Worm (Caenorhabditis elegans) whole organism, late embryonic: ENCODE measurements around the gene K07B1.4.

Source experiments
- ceh-19 ChIP-seq: fragments of 200-800 bp; sonication (Bioruptor generic); optimal IDR thresholded peaks from 2 replicates; lab custom pipeline; 2018; ENCODE audit warnings: mild to moderate bottlenecking, missing genetic modification characterization, missing compliant biosample characterization
- ceh-22 ChIP-seq: sonication (generic microtip); optimal IDR thresholded peaks from 2 replicates; lab custom pipeline; 2017; ENCODE audit warnings: missing biosample characterization, missing genetic modification characterization
- ets-4 ChIP-seq: sonication (generic microtip); optimal IDR thresholded peaks from 2 replicates; lab custom pipeline; 2016; ENCODE audit warnings: missing genetic modification characterization, missing compliant biosample characterization
- fkh-10 ChIP-seq: fragments of 150-350 bp; optimal IDR thresholded peaks from 2 replicates; lab custom pipeline; 2014; ENCODE audit warnings: missing biosample characterization, missing genetic modification reagents, missing genetic modification characterization
- hlh-6 ChIP-seq: sonication (generic microtip); optimal IDR thresholded peaks from 2 replicates; lab custom pipeline; 2016; ENCODE audit warnings: missing genotype, missing genetic modification characterization, missing compliant biosample characterization
- lin-11 ChIP-seq: fragments of 200-800 bp; sonication (Bioruptor generic); optimal IDR thresholded peaks from 2 replicates; lab custom pipeline; 2018; ENCODE audit warnings: mild to moderate bottlenecking, missing genetic modification characterization, missing compliant biosample characterization
- madf-2 ChIP-seq: sonication (generic microtip); optimal IDR thresholded peaks from 2 replicates; lab custom pipeline; 2017; ENCODE audit warnings: missing genetic modification characterization, missing compliant biosample characterization
- nfya-1 ChIP-seq: sonication (generic microtip); optimal IDR thresholded peaks from 2 replicates; lab custom pipeline; 2017; ENCODE audit warnings: missing genetic modification characterization, mild to moderate bottlenecking, missing compliant biosample characterization, antibody characterized with exemption, moderate library complexity
- nhr-232 ChIP-seq: sonication (generic microtip); optimal IDR thresholded peaks from 2 replicates; lab custom pipeline; 2016; ENCODE audit warnings: missing genetic modification characterization, missing compliant biosample characterization
- pax-1 ChIP-seq: fragments of 150-350 bp; optimal IDR thresholded peaks from 2 replicates; lab custom pipeline; 2014; ENCODE audit warnings: missing biosample characterization, missing genetic modification characterization
- unc-55 ChIP-seq: sonication (generic microtip); optimal IDR thresholded peaks from 2 replicates; lab custom pipeline; 2017; ENCODE audit warnings: missing biosample characterization, missing genetic modification reagents, missing genetic modification characterization

- TF ChIP-seq pax-1 (no peak), lin-11 (tag; lab: Kevin White, UChicago) (no peak), nfya-1 (no peak), madf-2 (tag; lab: Kevin White, UChicago) (no peak), hlh-6 (tag; lab: Kevin White, UChicago) (no peak), unc-55 (GFP tag; lab: Kevin White, UChicago) (no peak), ceh-22 (tag; lab: Kevin White, UChicago) (no peak), ceh-19 (no peak), nhr-232 (tag; lab: Kevin White, UChicago) (no peak), ets-4 (tag; lab: Kevin White, UChicago) (no peak), fkh-10 (GFP tag; lab: Kevin White, UChicago) (no peak)
These were observed 20.9 kb downstream of the K07B1.4 start, which contains the start of gene srx-47 for ce11 chrV:9349687-9350086.
